Fruit fly (Drosophila melanogaster): Measurements from ENCODE around the gene B9d1.

Gene B9d1

dm6 chr3R:15482858-15483257 lies 1.2 kb downstream of the B9d1 start, which contains the start of gene Rh6:
Gene Rh6, plus strand, starts transcription at chr3R:15483158.
- TF ChIP-seq maf-S (GFP tag; optimal IDR thresholded peaks at IDR 0.05) (no peak), ap (GFP tag; IDR thresholded peaks at IDR 0.05) (no peak), PHDP (tag; optimal IDR thresholded peaks at IDR 0.05) (no peak), CG4282 (GFP tag; optimal IDR thresholded peaks at IDR 0.05) (no peak), peb (GFP tag; IDR thresholded peaks at IDR 0.05) (no peak), CG4820 (GFP tag; optimal IDR thresholded peaks at IDR 0.05) (no peak), Eip74EF (GFP tag; optimal IDR thresholded peaks at IDR 0.05) (no peak), CG18476 (GFP tag; optimal IDR thresholded peaks at IDR 0.05) (no peak), CG14860 (GFP tag; IDR thresholded peaks at IDR 0.05; ENCODE audit: partially characterized antibody) (no peak), Mes4 (GFP tag; optimal IDR thresholded peaks at IDR 0.05) (no peak), CG8478 (optimal IDR thresholded peaks at IDR 0.05) (no peak), jing (GFP tag; optimal IDR thresholded peaks at IDR 0.05) (no peak), Blimp-1 (GFP tag; optimal IDR thresholded peaks at IDR 0.05) (no peak), CG13287 (GFP tag; IDR thresholded peaks at IDR 0.05; ENCODE audit: partially characterized antibody) (no peak), jumu (GFP tag; optimal IDR thresholded peaks at IDR 0.05) (no peak), CG4617 (GFP tag; optimal IDR thresholded peaks at IDR 0.05; ENCODE audit: borderline replicate concordance) (no peak), zfh2 (GFP tag; optimal IDR thresholded peaks at IDR 0.05) (no peak), hb (GFP tag; IDR thresholded peaks at IDR 0.05; ENCODE audit: partially characterized antibody) (no peak)

DNA sequence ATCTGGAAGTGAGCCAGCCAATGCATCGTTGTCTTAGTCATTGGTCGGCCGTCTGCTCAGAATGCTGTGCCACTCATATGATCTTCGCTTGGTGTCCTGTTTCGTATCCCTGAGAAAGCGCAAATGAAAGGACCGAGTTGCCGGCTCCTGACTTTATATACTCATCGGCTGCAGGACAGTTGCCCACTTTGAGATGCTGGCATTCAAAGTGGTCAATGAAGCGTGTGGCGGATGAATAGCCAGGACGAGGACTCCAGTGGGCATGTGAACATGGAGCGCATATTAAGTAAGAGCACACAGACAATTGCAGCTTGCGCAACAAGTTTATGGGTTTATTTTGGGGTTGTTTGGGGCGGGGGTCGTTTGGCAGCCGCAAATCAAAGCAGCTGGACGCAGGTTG lies 3.6 kb downstream of the B9d1 start, which contains the start of gene Trissin:
TSS of gene Trissin (minus strand) at position 101 of the 400 bp plus-strand sequence.
- no peak for TF ChIP-seq sens-2 (GFP tag; IDR thresholded peaks at IDR 0.05)
- TF ChIP-seq Ets65A (GFP tag) = peak; percentile 89

dm6 chr3R:15485866-15486265 lies 4.2 kb downstream of the B9d1 start, which contains the start of gene obe:
Gene obe, plus strand, starts transcription at chr3R:15486050.
- TF ChIP-seq Dp (GFP tag; optimal IDR thresholded peaks at IDR 0.05) (peak; percentile 65), E2f2 (GFP tag; IDR thresholded peaks at IDR 0.05) (peak; percentile 62), CG17385 (GFP tag; optimal IDR thresholded peaks at IDR 0.05) (peak; percentile 77), chm (GFP tag; IDR thresholded peaks at IDR 0.05) (no peak), CG34422 (GFP tag; IDR thresholded peaks at IDR 0.05) (0 out of 3 replicates have a peak, but pooled peaks have one; percentile 7), CG13287 (GFP tag; IDR thresholded peaks at IDR 0.05; ENCODE audit: partially characterized antibody) (peak; percentile 23; the same call in 1 of the 2 replicates), ato (GFP tag; IDR thresholded peaks at IDR 0.05; ENCODE audit: partially characterized antibody) (peak; percentile 46; the same call in 1 of the 2 replicates), CG9797 (GFP tag; optimal IDR thresholded peaks at IDR 0.05) (peak; percentile 91), CG10979 (tag; optimal IDR thresholded peaks at IDR 0.05) (no peak), Drgx (GFP tag; IDR thresholded peaks at IDR 0.05) (no peak), CG12155 (GFP tag; optimal IDR thresholded peaks at IDR 0.05) (no peak), MBD-R2 (GFP tag; IDR thresholded peaks at IDR 0.05) (peak; percentile 81), trem (tag; optimal IDR thresholded peaks at IDR 0.05) (peak; percentile 98), tgo (GFP tag; IDR thresholded peaks at IDR 0.05) (no peak), insv (GFP tag; optimal IDR thresholded peaks at IDR 0.05) (no peak), NFAT (GFP tag; IDR thresholded peaks at IDR 0.05) (no peak), CG12942 (GFP tag; optimal IDR thresholded peaks at IDR 0.05) (no peak), vvl (GFP tag; IDR thresholded peaks at IDR 0.05) (peak; percentile 17; the same call in 1 of the 2 replicates), peb (GFP tag; IDR thresholded peaks at IDR 0.05) (no peak), CG4617 (GFP tag; optimal IDR thresholded peaks at IDR 0.05; ENCODE audit: borderline replicate concordance) (peak; percentile 80), Dek (tag; optimal IDR thresholded peaks at IDR 0.05) (no peak), YL-1 (GFP tag; optimal IDR thresholded peaks at IDR 0.05) (peak; percentile 73), Lhr (GFP tag; optimal IDR thresholded peaks at IDR 0.05) (peak; percentile 90), Hr51 (GFP tag; optimal IDR thresholded peaks at IDR 0.05) (no peak), CTCF (GFP tag; optimal IDR thresholded peaks at IDR 0.05) (peak; percentile 58), chif (GFP tag; optimal IDR thresholded peaks at IDR 0.05) (no peak), CG2712 (tag; optimal IDR thresholded peaks at IDR 0.05) (no peak), CoRest (tag; optimal IDR thresholded peaks at IDR 0.05) (peak; percentile 1), Ets97D (GFP tag; optimal IDR thresholded peaks at IDR 0.05) (peak; percentile 68), dimm (GFP tag; IDR thresholded peaks at IDR 0.05) (no peak), mld (GFP tag; IDR thresholded peaks at IDR 0.05; ENCODE audit: partially characterized antibody) (no peak)
